Worm (Caenorhabditis elegans): ENCODE measurements around the gene nmy-1.

DNA sequence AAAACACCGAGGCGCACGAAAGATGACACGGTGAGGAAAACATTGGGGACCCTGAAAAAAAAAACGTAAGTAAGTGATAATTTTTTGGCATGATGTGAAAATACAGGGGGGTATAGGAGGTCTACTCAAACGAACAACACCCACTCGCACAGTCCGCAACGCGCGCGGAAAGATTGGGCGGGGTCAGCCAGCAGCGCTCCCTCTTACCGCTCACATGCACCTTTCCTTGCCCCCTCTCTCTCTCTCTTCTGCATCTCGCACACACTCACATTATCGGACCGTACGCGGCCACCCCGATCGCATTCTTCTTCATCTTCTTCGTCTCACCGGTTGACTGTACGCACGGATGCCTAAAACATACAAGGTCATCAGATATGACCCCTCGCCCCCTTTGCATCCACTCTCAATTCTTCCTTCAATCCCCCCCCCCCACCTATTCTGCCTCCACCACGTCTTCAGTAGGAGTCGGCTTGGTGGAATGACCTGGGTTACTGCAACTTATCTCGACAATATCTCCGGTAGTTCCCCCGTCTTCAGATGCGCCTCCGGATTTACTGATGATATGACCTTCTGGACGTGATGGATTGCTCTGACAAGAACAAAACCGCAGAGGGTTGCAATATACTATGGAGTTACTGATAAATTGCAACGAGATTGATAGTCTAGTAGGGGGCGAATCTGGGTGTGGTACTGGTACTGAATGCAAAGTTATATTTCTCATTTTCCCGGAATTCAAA lies 29.6 kb upstream of the nmy-1 start, which contains the start of gene F53B3.5:
- no peak for TF ChIP-seq sea-2 (GFP tag; optimal IDR thresholded peaks at IDR 0.05)
- TF ChIP-seq skn-1 (tag; optimal IDR thresholded peaks at IDR 0.05) = no peak
- TF ChIP-seq pha-4 (tag; optimal IDR thresholded peaks at IDR 0.05) = no peak
- no peak for TF ChIP-seq nhr-28 (tag; optimal IDR thresholded peaks at IDR 0.05)
- TF ChIP-seq nhr-12 (tag; optimal IDR thresholded peaks at IDR 0.05) = no peak
- no peak for TF ChIP-seq ztf-11 (tag; optimal IDR thresholded peaks at IDR 0.05)
- no peak for TF ChIP-seq ama-1 (optimal IDR thresholded peaks at IDR 0.05)

All from whole organism, L3 larva.